Worm (Caenorhabditis elegans): ENCODE data around the gene R05H10.1.

R05H10.1 gene

DNA sequence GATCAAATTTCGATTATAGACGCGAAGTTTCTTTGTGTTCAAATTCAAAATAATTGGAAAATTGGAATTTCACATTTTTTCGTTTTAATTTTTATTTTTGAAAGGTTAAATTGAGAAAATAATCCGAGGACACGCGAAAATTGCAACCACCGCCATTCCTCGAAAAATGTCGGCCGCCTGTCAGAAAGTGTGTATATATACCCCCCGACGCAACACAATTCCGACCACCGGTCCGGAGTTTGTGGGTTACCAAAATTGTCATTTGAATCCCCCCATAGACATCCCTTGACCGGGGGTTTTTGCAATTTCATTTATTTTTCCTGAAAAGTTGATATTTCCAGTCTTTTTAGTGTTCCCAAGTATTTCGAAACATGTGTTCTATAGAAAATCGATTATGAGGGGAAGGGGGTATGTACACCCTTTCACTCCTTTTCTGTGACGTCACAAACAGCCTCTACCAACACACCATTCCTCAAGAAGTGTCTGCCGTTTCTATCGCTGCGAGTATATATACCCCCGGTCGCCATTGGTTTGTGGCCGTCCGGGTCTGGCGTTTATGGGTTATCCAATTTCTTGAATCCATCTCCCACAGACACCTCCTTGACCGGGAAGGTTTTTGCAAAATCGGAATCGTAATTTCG lies 47.2 kb upstream of the R05H10.1 start, which contains the start of gene W01D2.3 (continued):
- TF ChIP-seq ztf-18 (tag; optimal IDR thresholded peaks at IDR 0.05) = peak; percentile 38
- TF ChIP-seq ccch-3 (GFP tag; optimal IDR thresholded peaks at IDR 0.05) = no peak
- TF ChIP-seq nfya-2 (GFP tag; IDR thresholded peaks at IDR 0.05) = no peak
- no peak for TF ChIP-seq F57C9.4 (tag; optimal IDR thresholded peaks at IDR 0.05)
- TF ChIP-seq F37B4.10 (GFP tag; IDR thresholded peaks at IDR 0.05) = no peak
- TF ChIP-seq somi-1 (GFP tag; optimal IDR thresholded peaks at IDR 0.05) = peak; percentile 56
- TF ChIP-seq egrh-3 (GFP tag; IDR thresholded peaks at IDR 0.05) = no peak
- no peak for TF ChIP-seq madf-8 (GFP tag; conservative IDR thresholded peaks at IDR 0.05)
- TF ChIP-seq F55B11.4 (tag; optimal IDR thresholded peaks at IDR 0.05; ENCODE audit: borderline replicate concordance, insufficient read depth) = no peak
- TF ChIP-seq snpc-1.1 (tag; optimal IDR thresholded peaks at IDR 0.05; ENCODE audit: insufficient read depth) = peak; percentile 92
- no peak for TF ChIP-seq attf-3 (GFP tag; conservative IDR thresholded peaks at IDR 0.05)
- peak; percentile 39 for TF ChIP-seq xnd-1 (tag; optimal IDR thresholded peaks at IDR 0.05)
- no peak for TF ChIP-seq egl-44 (GFP tag; IDR thresholded peaks at IDR 0.05)
- TF ChIP-seq tbp1 (GFP tag; optimal IDR thresholded peaks at IDR 0.05) = peak; percentile 81
- TF ChIP-seq him-1 (tag; optimal IDR thresholded peaks at IDR 0.05) = no peak
- no peak for TF ChIP-seq efl-1 (GFP tag; optimal IDR thresholded peaks at IDR 0.05)
- TF ChIP-seq dpff-1 (tag; optimal IDR thresholded peaks at IDR 0.05) = no peak
- TF ChIP-seq unc-62 (GFP tag; optimal IDR thresholded peaks at IDR 0.05) = peak; percentile 0
- TF ChIP-seq K12H6.12 (tag; optimal IDR thresholded peaks at IDR 0.05) = peak; percentile 59
- TF ChIP-seq D2030.7 (GFP tag; IDR thresholded peaks at IDR 0.05) = peak; percentile 39; the same call in 1 of the 2 replicates
- no peak for TF ChIP-seq akir-1 (GFP tag; optimal IDR thresholded peaks at IDR 0.05)
- TF ChIP-seq lin-35 (GFP tag; optimal IDR thresholded peaks at IDR 0.05) = peak in 1 of 3 experiments; percentile 65
- TF ChIP-seq F22D6.2 (tag; optimal IDR thresholded peaks at IDR 0.05) = peak; percentile 23
- peak; percentile 42 for TF ChIP-seq athp-1 (tag; optimal IDR thresholded peaks at IDR 0.05)
- TF ChIP-seq hmg-20 (GFP tag; IDR thresholded peaks at IDR 0.05) = no peak
- TF ChIP-seq B0019.2 (GFP tag; conservative IDR thresholded peaks at IDR 0.05) = no peak
- TF ChIP-seq aptf-3 (GFP tag; IDR thresholded peaks at IDR 0.05) = no peak
- no peak for TF ChIP-seq lir-1 (GFP tag; conservative IDR thresholded peaks at IDR 0.05)
- peak; percentile 44; the same call in 1 of the 2 replicates for TF ChIP-seq Y53G8AR.9 (GFP tag; conservative IDR thresholded peaks at IDR 0.05)
- TF ChIP-seq ztf-28 (GFP tag; IDR thresholded peaks at IDR 0.05) = no peak
- TF ChIP-seq nhr-120 (GFP tag; IDR thresholded peaks at IDR 0.05) = peak; percentile 9; the same call in 1 of the 2 replicates
- no peak for TF ChIP-seq lsy-27 (tag; optimal IDR thresholded peaks at IDR 0.05; ENCODE audit: borderline replicate concordance, insufficient read depth)
- no peak for TF ChIP-seq Y79H2A.3 (GFP tag; conservative IDR thresholded peaks at IDR 0.05)
- no peak for TF ChIP-seq mes-4 (tag; optimal IDR thresholded peaks at IDR 0.05)
- no peak for TF ChIP-seq ceh-40 (GFP tag; IDR thresholded peaks at IDR 0.05)
- peak; percentile 82 for TF ChIP-seq nfyb-1 (GFP tag; IDR thresholded peaks at IDR 0.05)
- peak; percentile 20 for TF ChIP-seq unc-130 (GFP tag; optimal IDR thresholded peaks at IDR 0.05)
- TF ChIP-seq lag-1 (GFP tag; IDR thresholded peaks at IDR 0.05) = no peak
- TF ChIP-seq mel-28 (tag; optimal IDR thresholded peaks at IDR 0.05; ENCODE audit: borderline replicate concordance) = peak; percentile 58
- no peak for TF ChIP-seq ets-4 (GFP tag; optimal IDR thresholded peaks at IDR 0.05)
- TF ChIP-seq let-607 (tag; optimal IDR thresholded peaks at IDR 0.05) = peak; percentile 36 to 68
- no peak for TF ChIP-seq ceh-79 (tag; optimal IDR thresholded peaks at IDR 0.05)
- no peak for TF ChIP-seq T26A5.8 (tag; optimal IDR thresholded peaks at IDR 0.05)
- no peak for TF ChIP-seq K11D2.4 (GFP tag; IDR thresholded peaks at IDR 0.05)
- TF ChIP-seq F52B5.7 (tag; optimal IDR thresholded peaks at IDR 0.05) = peak; percentile 62
- TF ChIP-seq ceh-100 (GFP tag; IDR thresholded peaks at IDR 0.05) = no peak
- peak; percentile 83 for TF ChIP-seq cebp-1 (GFP tag; IDR thresholded peaks at IDR 0.05)
- peak; percentile 94 for TF ChIP-seq cebp-1 (tag; optimal IDR thresholded peaks at IDR 0.05)
